Fruit fly (Drosophila melanogaster) whole organism, embryonic: ENCODE measurements around the gene CG3104.

Experiments used
- CG10267 ChIP-seq: fragments of 200-800 bp; sonication (Bioruptor generic); optimal IDR thresholded peaks from 2 replicates; lab custom pipeline; 2018; ENCODE audit warnings: missing biosample characterization, mild to moderate bottlenecking, missing genetic modification characterization, moderate library complexity
- CG10654 ChIP-seq: fragments of 200-800 bp; sonication (Bioruptor generic); optimal IDR thresholded peaks from 2 replicates; lab custom pipeline; 2016; ENCODE audit warnings: missing biosample characterization, missing genetic modification characterization
- CG12155 ChIP-seq: fragments of 200-800 bp; sonication (Bioruptor generic); optimal IDR thresholded peaks from 3 replicates; lab custom pipeline; 2016; ENCODE audit warnings: missing biosample characterization, missing genetic modification characterization
- CG13624 ChIP-seq: fragments of 200-800 bp; sonication (Bioruptor generic); optimal IDR thresholded peaks from 2 replicates; lab custom pipeline; 2016; ENCODE audit warnings: missing biosample characterization, missing genetic modification characterization
- CG14860 ChIP-seq: fragments of 200-800 bp; sonication (Bioruptor generic); IDR thresholded peaks from 3 replicates; pipeline ENCODE4 v1.3.6; 2022; ENCODE audit warnings: missing biosample characterization, missing genetic modification characterization; ENCODE audit not compliant: partially characterized antibody
- CG1647 ChIP-seq: fragments of 200-800 bp; sonication (Bioruptor generic); optimal IDR thresholded peaks from 3 replicates; lab custom pipeline; 2016; ENCODE audit warnings: missing biosample characterization, missing genetic modification characterization
- CG16863 ChIP-seq: fragments of 200-800 bp; sonication (Bioruptor generic); optimal IDR thresholded peaks from 3 replicates; lab custom pipeline; 2016; ENCODE audit warnings: missing biosample characterization, missing genetic modification characterization
- CG17186 ChIP-seq: fragments of 200-800 bp; sonication (Bioruptor generic); optimal IDR thresholded peaks from 3 replicates; lab custom pipeline; 2017; ENCODE audit warnings: missing biosample characterization, missing genetic modification reagents, missing genetic modification characterization
- CG1832 ChIP-seq: fragments of 200-800 bp; sonication (Bioruptor generic); optimal IDR thresholded peaks from 2 replicates; lab custom pipeline; 2017; ENCODE audit warnings: missing biosample characterization, mild to moderate bottlenecking, missing genetic modification characterization, inconsistent platforms
- CG3995 ChIP-seq: fragments of 200-800 bp; sonication (Bioruptor generic); optimal IDR thresholded peaks from 3 replicates; lab custom pipeline; 2016; ENCODE audit warnings: missing biosample characterization, missing genetic modification characterization
- CG4328 ChIP-seq: fragments of 200-800 bp; sonication (Bioruptor generic); optimal IDR thresholded peaks from 3 replicates; lab custom pipeline; 2017; ENCODE audit warnings: missing biosample characterization, missing genetic modification reagents, missing genetic modification characterization
- CG5180 ChIP-seq: fragments of 200-800 bp; sonication (Bioruptor generic); optimal IDR thresholded peaks from 3 replicates; lab custom pipeline; 2017; ENCODE audit warnings: missing biosample characterization, missing genetic modification characterization, mild to moderate bottlenecking, moderate library complexity, missing genetic modification reagents
- CG5953 ChIP-seq: fragments of 200-800 bp; sonication (Bioruptor generic); IDR thresholded peaks from 2 replicates; pipeline ENCODE4 v1.3.6; 2022; ENCODE audit warnings: missing biosample characterization, missing genetic modification characterization
- CG6683 ChIP-seq: fragments of 200-800 bp; sonication (Bioruptor generic); optimal IDR thresholded peaks from 2 replicates; lab custom pipeline; 2017; ENCODE audit warnings: missing biosample characterization, mild to moderate bottlenecking, missing genetic modification characterization, missing genetic modification reagents
- CG6791 ChIP-seq: fragments of 200-800 bp; sonication (Bioruptor generic); IDR thresholded peaks from 3 replicates; pipeline ENCODE4 v1.3.6; 2022; ENCODE audit warnings: missing biosample characterization, missing genetic modification characterization; ENCODE audit not compliant: partially characterized antibody
- CG7271 ChIP-seq: fragments of 200-800 bp; sonication (Bioruptor generic); optimal IDR thresholded peaks from 2 replicates; lab custom pipeline; 2018; ENCODE audit warnings: missing biosample characterization, mild to moderate bottlenecking, missing genetic modification characterization, moderate library complexity
- CG7745 ChIP-seq: fragments of 200-800 bp; sonication (Bioruptor generic); optimal IDR thresholded peaks from 2 replicates; lab custom pipeline; 2018; ENCODE audit warnings: missing biosample characterization, mild to moderate bottlenecking, missing genetic modification characterization, moderate library complexity
- CG7786 ChIP-seq: fragments of 200-800 bp; sonication (Bioruptor generic); optimal IDR thresholded peaks from 2 replicates; lab custom pipeline; 2016; ENCODE audit warnings: missing biosample characterization, missing genetic modification characterization
- CG7987 ChIP-seq: fragments of 200-800 bp; sonication (Bioruptor generic); optimal IDR thresholded peaks from 2 replicates; lab custom pipeline; 2018; ENCODE audit warnings: missing biosample characterization, mild to moderate bottlenecking, missing genetic modification characterization, moderate library complexity
- CG8281 ChIP-seq: fragments of 200-800 bp; sonication (Bioruptor generic); optimal IDR thresholded peaks from 2 replicates; lab custom pipeline; 2018; ENCODE audit warnings: missing biosample characterization, mild to moderate bottlenecking, missing genetic modification characterization, moderate library complexity
- CG8290 ChIP-seq, 3 experiments: fragments of 200-800 bp; sonication (Bioruptor generic); optimal IDR thresholded peaks; 2 replicates each; lab custom pipeline; 2016 to 2019; ENCODE audit warnings: missing biosample characterization in 3 of 3, missing genetic modification characterization in 3 of 3, mild to moderate bottlenecking in 2 of 3, moderate library complexity in 1 of 3
- CG8478 ChIP-seq: fragments of >200 bp; optimal IDR thresholded peaks from 2 replicates; lab custom pipeline; 2018
- CoRest ChIP-seq: fragments of 200-800 bp; sonication (Bioruptor generic); optimal IDR thresholded peaks from 3 replicates; lab custom pipeline; 2018; ENCODE audit warnings: missing biosample characterization, mild to moderate bottlenecking, missing genetic modification characterization, moderate library complexity
- Hr39 ChIP-seq: fragments of >200 bp; optimal IDR thresholded peaks from 2 replicates; lab custom pipeline; 2017
- MBD-R2 ChIP-seq: fragments of 200-800 bp; sonication (Bioruptor generic); IDR thresholded peaks from 2 replicates; pipeline ENCODE4 v1.3.6; 2022; ENCODE audit warnings: missing biosample characterization, missing genetic modification characterization
- NC2β ChIP-seq: fragments of 200-800 bp; sonication (Bioruptor generic); optimal IDR thresholded peaks from 2 replicates; lab custom pipeline; 2016; ENCODE audit warnings: missing biosample characterization, missing genetic modification characterization
- NfI ChIP-seq: fragments of 200-800 bp; sonication (Bioruptor generic); optimal IDR thresholded peaks from 3 replicates; lab custom pipeline; 2018; ENCODE audit warnings: missing biosample characterization, mild to moderate bottlenecking, missing genetic modification characterization, moderate library complexity
- Pdp1 ChIP-seq, 2 experiments: fragments of 200-800 bp; sonication (Bioruptor generic); optimal IDR thresholded peaks; 3 replicates each; lab custom pipeline; 2016; ENCODE audit warnings: missing biosample characterization in 2 of 2, missing genetic modification characterization in 2 of 2, mild to moderate bottlenecking in 1 of 2, moderate library complexity in 1 of 2
- Ptx1 ChIP-seq: fragments of 200-800 bp; sonication (Bioruptor generic); IDR thresholded peaks from 2 replicates; pipeline ENCODE4 v1.3.6; 2022; ENCODE audit warnings: missing biosample characterization, missing genetic modification characterization
- bab2 ChIP-seq: fragments of 200-800 bp; sonication (Bioruptor generic); optimal IDR thresholded peaks from 2 replicates; lab custom pipeline; 2016; ENCODE audit warnings: missing biosample characterization, missing genetic modification characterization
- cg ChIP-seq: fragments of 200-800 bp; sonication (Bioruptor generic); optimal IDR thresholded peaks from 3 replicates; lab custom pipeline; 2019; ENCODE audit warnings: missing biosample characterization, mild to moderate bottlenecking, missing genetic modification characterization, moderate library complexity
- chm ChIP-seq: fragments of 200-800 bp; sonication (Bioruptor generic); IDR thresholded peaks from 2 replicates; pipeline ENCODE4 v1.3.6; 2022; ENCODE audit warnings: missing biosample characterization, missing genetic modification characterization
- dysf ChIP-seq: fragments of 200-800 bp; sonication (Bioruptor generic); IDR thresholded peaks from 3 replicates; pipeline ENCODE4 v1.3.6; 2022; ENCODE audit warnings: missing biosample characterization, missing genetic modification characterization
- grau ChIP-seq: fragments of 200-800 bp; optimal IDR thresholded peaks from 3 replicates; lab custom pipeline; 2019; ENCODE audit warnings: missing biosample characterization, mild to moderate bottlenecking, missing genetic modification characterization, moderate library complexity
- h ChIP-seq: fragments of >200 bp; optimal IDR thresholded peaks from 2 replicates; lab custom pipeline; 2017
- kay ChIP-seq: fragments of 200-800 bp; sonication (Bioruptor generic); optimal IDR thresholded peaks from 2 replicates; lab custom pipeline; 2016; ENCODE audit warnings: missing biosample characterization, missing genetic modification characterization
- lov ChIP-seq, 2 experiments: fragments of 200-800 bp in 1 of 2; fragments of >200 bp in 1 of 2; sonication (Bioruptor generic) in 1 of 2; IDR thresholded peaks in 1 of 2; optimal IDR thresholded peaks in 1 of 2; 2 replicates in 1 of 2; 3 replicates in 1 of 2; pipeline versions ENCODE4 v1.3.6 to Lab custom; 2017 to 2022; ENCODE audit warnings: missing biosample characterization in 1 of 2, missing genetic modification characterization in 1 of 2
- nerfin-1 ChIP-seq: fragments of 200-800 bp; sonication (Bioruptor generic); optimal IDR thresholded peaks from 3 replicates; lab custom pipeline; 2019; ENCODE audit warnings: missing biosample characterization, mild to moderate bottlenecking, missing genetic modification characterization, moderate library complexity
- nerfin-2 ChIP-seq: fragments of 200-800 bp; sonication (Bioruptor generic); IDR thresholded peaks from 2 replicates; pipeline ENCODE4 v1.3.6; 2022; ENCODE audit warnings: missing biosample characterization, missing genetic modification characterization; ENCODE audit not compliant: partially characterized antibody
- pum ChIP-seq: fragments of 200-800 bp; sonication (Bioruptor generic); optimal IDR thresholded peaks from 2 replicates; lab custom pipeline; 2016; ENCODE audit warnings: missing biosample characterization, missing genetic modification characterization
- ranshi ChIP-seq: fragments of 200-800 bp; sonication (Bioruptor generic); IDR thresholded peaks from 2 replicates; pipeline ENCODE4 v1.3.6; 2022; ENCODE audit warnings: missing biosample characterization, missing genetic modification characterization
- repo ChIP-seq: fragments of 200-800 bp; sonication (Bioruptor generic); optimal IDR thresholded peaks from 2 replicates; lab custom pipeline; 2016; ENCODE audit warnings: missing biosample characterization, missing genetic modification characterization
- sens ChIP-seq: fragments of 200-800 bp; sonication (Bioruptor generic); peaks from one replicate; lab custom pipeline; 2016; ENCODE audit warnings: missing biosample characterization, missing genetic modification characterization
- seq ChIP-seq: fragments of 200-800 bp; sonication (Bioruptor generic); IDR thresholded peaks from 2 replicates; pipeline ENCODE4 v1.3.6; 2022; ENCODE audit warnings: missing biosample characterization, missing genetic modification characterization
- slp2 ChIP-seq: fragments of 200-800 bp; sonication (Bioruptor generic); optimal IDR thresholded peaks from 2 replicates; lab custom pipeline; 2016; ENCODE audit warnings: missing biosample characterization, missing genetic modification characterization
- tna ChIP-seq: fragments of 200-800 bp; sonication (Bioruptor generic); IDR thresholded peaks from 2 replicates; pipeline ENCODE4 v1.3.6; 2022; ENCODE audit warnings: missing biosample characterization, missing genetic modification characterization; ENCODE audit not compliant: partially characterized antibody
- tup ChIP-seq: fragments of 200-800 bp; sonication (Bioruptor generic); optimal IDR thresholded peaks from 2 replicates; lab custom pipeline; 2016; ENCODE audit warnings: missing biosample characterization, mild to moderate bottlenecking, missing genetic modification characterization, moderate library complexity
- zen ChIP-seq: fragments of 200-800 bp; sonication (Bioruptor generic); optimal IDR thresholded peaks from 3 replicates; lab custom pipeline; 2018; ENCODE audit warnings: missing biosample characterization, mild to moderate bottlenecking, missing genetic modification characterization, moderate library complexity

Gene CG3104

DNA sequence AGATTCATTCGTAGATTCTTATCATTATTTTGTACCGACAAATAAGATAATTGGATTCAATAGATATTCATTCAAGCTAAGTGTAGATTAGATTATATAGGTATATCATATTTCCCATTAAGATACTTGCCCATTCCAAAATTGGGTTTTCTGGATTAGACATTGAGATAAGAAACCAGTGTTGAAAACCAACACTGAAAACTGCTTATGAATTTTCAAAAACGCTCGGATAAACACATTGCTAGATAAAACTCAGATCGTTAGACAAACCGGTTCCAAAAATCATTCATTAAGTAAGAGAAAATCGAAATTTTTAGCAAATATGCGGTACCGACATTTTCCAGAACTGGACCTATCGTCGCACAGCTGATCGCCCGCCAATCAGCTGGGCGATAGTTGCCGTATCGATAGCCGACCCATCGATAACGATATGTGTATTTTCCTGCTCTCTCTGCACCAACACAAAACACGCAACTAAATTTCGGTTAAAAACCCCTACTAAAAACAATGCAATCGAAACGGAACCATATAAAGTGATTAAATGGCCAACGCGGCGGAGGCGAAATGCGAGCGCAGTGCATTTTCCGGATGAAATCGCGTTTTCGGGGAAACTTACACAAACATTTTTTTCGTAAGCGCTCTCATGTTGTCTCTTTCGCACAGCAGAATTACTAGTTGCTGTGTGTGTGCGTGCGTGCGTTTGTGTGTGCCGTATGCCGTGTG lies 30.1 kb upstream of the CG3104 start, which contains the start of the genes NTPase and lilli (continued):
- TF ChIP-seq tna (GFP tag; lab: Robert Waterston, UW) (peak; percentile 86), CG7745 (tag; lab: Kevin White, UChicago) (no peak), CG16863 (GFP tag; lab: Kevin White, UChicago) (peak; percentile 59), CG10654 (GFP tag; lab: Kevin White, UChicago) (peak; percentile 48), sens (GFP tag; lab: Kevin White, UChicago) (peak; percentile 94), MBD-R2 (GFP tag; lab: Robert Waterston, UW) (peak; percentile 34; the same call in 1 of the 2 replicates), CG4328 (peak; percentile 18), lov (optimal IDR thresholded peaks at IDR 0.05; lab: Kevin White, UChicago) (no peak), lov (GFP tag; IDR thresholded peaks at IDR 0.05; lab: Robert Waterston, UW) (0 out of 3 replicates have a peak, but pooled peaks have one; percentile 11), CG8478 (peak; percentile 98), zen (tag; lab: Kevin White, UChicago) (peak; percentile 59), slp2 (GFP tag; lab: Kevin White, UChicago) (peak; percentile 72), bab2 (GFP tag; lab: Kevin White, UChicago) (peak; percentile 78), ranshi (GFP tag; lab: Robert Waterston, UW) (no peak; the same call in 1 of the 2 replicates), CG8290 (GFP tag; optimal IDR thresholded peaks at IDR 0.05; lab: Kevin White, UChicago) (peak; percentile 99), CG8290 (tag; optimal IDR thresholded peaks at IDR 0.05; lab: Kevin White, UChicago) (peak; percentile 96 to 100), CG13624 (peak; percentile 75), CG1832 (GFP tag; lab: Kevin White, UChicago) (peak; percentile 81), CG17186 (peak; percentile 70), CoRest (tag; lab: Kevin White, UChicago) (peak; percentile 18), CG8281 (tag; lab: Kevin White, UChicago) (no peak), CG10267 (peak; percentile 95), CG7786 (GFP tag; lab: Kevin White, UChicago) (peak; percentile 74), NC2β (peak; percentile 51), Pdp1 (GFP tag; optimal IDR thresholded peaks at IDR 0.05; lab: Kevin White, UChicago) (peak; percentile 84), grau (tag; lab: Kevin White, UChicago) (no peak), kay (GFP tag; lab: Kevin White, UChicago) (peak; percentile 44), CG5180 (GFP tag; lab: Kevin White, UChicago) (peak; percentile 39), repo (GFP tag; lab: Kevin White, UChicago) (peak; percentile 64), h (lab: Kevin White, UChicago) (no peak), CG6791 (peak; percentile 97), dysf (GFP tag; lab: Robert Waterston, UW) (no peak), Ptx1 (peak; percentile 70; the same call in 1 of the 2 replicates), pum (GFP tag; lab: Kevin White, UChicago) (peak; percentile 55), seq (GFP tag; lab: Robert Waterston, UW) (peak; percentile 34; the same call in 1 of the 2 replicates), Hr39 (lab: Kevin White, UChicago) (no peak), NfI (GFP tag; lab: Kevin White, UChicago) (peak; percentile 33), nerfin-1 (tag; lab: Kevin White, UChicago) (no peak), CG12155 (GFP tag; lab: Kevin White, UChicago) (peak; percentile 66), tup (peak; percentile 61), CG7987 (GFP tag; lab: Kevin White, UChicago) (no peak), CG1647 (GFP tag; lab: Kevin White, UChicago) (peak; percentile 55), CG14860 (GFP tag; lab: Robert Waterston, UW) (peak; percentile 87), nerfin-2 (GFP tag; lab: Robert Waterston, UW) (peak; percentile 87), CG3995 (GFP tag; lab: Kevin White, UChicago) (peak; percentile 56), CG5953 (GFP tag; lab: Robert Waterston, UW) (no peak), cg (GFP tag; lab: Kevin White, UChicago) (peak; percentile 100), chm (GFP tag; lab: Robert Waterston, UW) (peak; percentile 70), CG7271 (tag; lab: Kevin White, UChicago) (peak; percentile 36), CG6683 (GFP tag; lab: Kevin White, UChicago) (peak; percentile 18)
